Fruit fly (Drosophila melanogaster): ENCODE results near the gene CG16762.

dm6 chr3L:2436754-2437335 is 38.6 kb downstream of the CG16762 start:
- no peak for TF ChIP-seq CG33017 (tag; optimal IDR thresholded peaks at IDR 0.05)
- no peak for TF ChIP-seq kay (GFP tag; ENCODE audit: borderline replicate concordance)
- TF ChIP-seq CG11617 (GFP tag; optimal IDR thresholded peaks at IDR 0.05), result no peak
- no peak for TF ChIP-seq Mnt (GFP tag; optimal IDR thresholded peaks at IDR 0.05)
- TF ChIP-seq tj (GFP tag; optimal IDR thresholded peaks at IDR 0.05), result no peak
- TF ChIP-seq cic (GFP tag; optimal IDR thresholded peaks at IDR 0.05), result no peak
- no peak for TF ChIP-seq toe (GFP tag; optimal IDR thresholded peaks at IDR 0.05)
- no peak for TF ChIP-seq CG14711 (tag; optimal IDR thresholded peaks at IDR 0.05)
